Worm (Caenorhabditis elegans): ENCODE data around the gene C25E10.7.

Gene C25E10.7

DNA sequence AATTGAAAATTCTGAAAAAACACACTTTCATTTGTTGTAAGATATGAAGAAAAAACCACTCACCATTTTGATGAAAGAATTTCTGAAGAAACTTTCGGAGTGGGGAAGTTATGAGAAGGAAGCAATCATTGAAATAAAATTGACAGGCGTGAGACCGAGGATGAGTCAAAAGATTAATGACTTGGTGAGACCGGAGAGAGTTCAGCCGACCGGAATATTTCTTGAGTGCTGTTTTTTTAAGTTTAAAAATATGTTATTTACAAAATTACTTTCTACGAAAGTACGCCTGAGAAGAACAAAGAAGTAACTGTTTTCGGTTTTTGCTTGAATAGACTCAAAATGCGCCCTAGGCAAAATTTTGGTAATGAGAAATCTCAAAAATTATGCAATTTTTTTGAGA is 5.3 kb upstream of the C25E10.7 start, which contains the start of gene C25E10.10:
Gene C25E10.10, minus strand, starts transcription at position 101 of the 400 bp plus-strand sequence.
- TF ChIP-seq him-1 (tag; optimal IDR thresholded peaks at IDR 0.05) (no peak), W03F9.2 (tag; optimal IDR thresholded peaks at IDR 0.05) (no peak), dao-5 (tag; optimal IDR thresholded peaks at IDR 0.05) (no peak)

DNA sequence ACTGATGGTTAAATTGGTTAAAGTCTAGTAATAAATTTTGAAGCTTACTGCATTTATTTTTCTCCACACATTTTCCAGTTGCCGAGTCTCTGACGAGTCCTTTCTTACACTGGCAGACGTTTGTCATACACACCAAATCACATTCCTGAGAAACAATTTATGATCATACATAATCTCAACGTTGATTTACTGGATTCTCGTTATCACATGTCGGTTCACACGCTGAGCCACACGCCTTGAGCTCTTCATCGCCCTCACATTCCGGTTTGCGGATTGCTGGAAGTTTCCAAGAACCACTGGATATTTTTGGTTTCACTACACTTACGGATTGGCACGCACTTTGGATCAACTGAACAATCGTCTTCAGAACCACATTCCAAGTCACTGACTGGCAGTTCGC is 4.6 kb upstream of the C25E10.7 start:
- TF ChIP-seq him-1 (tag; optimal IDR thresholded peaks at IDR 0.05) (no peak), W03F9.2 (tag; optimal IDR thresholded peaks at IDR 0.05) (no peak), dao-5 (tag; optimal IDR thresholded peaks at IDR 0.05) (no peak)

DNA sequence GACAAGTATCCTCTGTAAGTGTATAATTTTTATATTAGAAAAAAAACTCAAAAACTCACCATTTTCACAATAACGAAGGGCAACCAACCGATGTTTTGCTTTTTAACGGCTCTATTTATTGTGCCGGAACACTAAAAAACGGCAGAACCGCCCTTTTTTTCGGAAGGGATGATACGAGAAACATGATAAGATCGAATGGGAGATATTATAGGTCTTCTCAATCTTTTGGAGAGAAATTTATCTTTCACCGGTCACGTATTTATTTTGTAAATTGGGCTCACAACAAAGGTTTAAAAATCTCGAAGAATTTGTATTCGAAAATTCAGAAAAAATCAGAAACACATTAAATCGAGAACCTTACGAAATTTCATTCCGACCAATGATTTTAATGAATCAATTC is 3.8 kb upstream of the C25E10.7 start, which contains the start of gene swm-1:
Gene swm-1, minus strand, starts transcription at position 101 of the 400 bp plus-strand sequence.
- no peak for TF ChIP-seq dao-5 (tag; optimal IDR thresholded peaks at IDR 0.05)
- no peak for TF ChIP-seq him-1 (tag; optimal IDR thresholded peaks at IDR 0.05)

DNA sequence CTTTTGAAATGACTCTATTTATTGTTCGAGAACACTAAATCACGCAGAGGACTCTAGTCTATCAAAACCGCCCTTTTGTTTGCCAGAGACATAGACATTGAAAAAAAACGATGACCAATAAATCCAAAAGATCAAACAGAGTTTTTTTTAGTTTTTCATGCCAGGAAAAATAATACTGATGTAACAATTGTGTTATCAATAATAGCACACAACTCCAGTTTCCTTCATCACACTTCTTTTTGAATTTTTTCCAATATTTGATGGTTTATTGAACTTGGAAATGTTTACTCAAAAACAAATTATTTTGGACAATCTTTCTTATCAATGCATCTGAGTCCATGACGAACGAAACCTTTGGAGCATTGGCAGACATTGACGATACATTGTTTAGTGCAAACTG is 3.0 kb upstream of the C25E10.7 start, which contains the start of gene C25E10.8:
Gene C25E10.8, minus strand, starts transcription at position 101 of the 400 bp plus-strand sequence.
- TF ChIP-seq him-1 (tag; optimal IDR thresholded peaks at IDR 0.05) (no peak), W03F9.2 (tag; optimal IDR thresholded peaks at IDR 0.05) (no peak), dao-5 (tag; optimal IDR thresholded peaks at IDR 0.05) (no peak)

DNA sequence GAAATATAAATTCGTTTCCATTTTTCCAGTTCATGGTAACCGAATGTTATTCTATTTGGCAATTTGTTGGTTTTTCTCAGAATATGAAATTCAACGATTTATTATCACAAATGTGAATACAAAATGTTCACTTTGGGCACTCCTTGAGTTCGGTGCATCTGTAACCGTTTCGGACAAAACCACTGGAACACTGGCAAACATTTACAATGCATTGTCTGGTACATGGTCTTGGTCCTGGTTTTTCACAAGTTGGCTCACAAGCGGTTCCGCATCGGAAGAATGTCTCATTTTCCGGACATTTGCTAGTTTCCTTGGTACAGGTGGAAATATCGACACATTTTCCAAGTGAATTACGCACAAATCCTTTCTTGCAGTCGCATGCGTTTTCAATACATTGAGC is 2.2 kb upstream of the C25E10.7 start:
- TF ChIP-seq dao-5 (tag; optimal IDR thresholded peaks at IDR 0.05) (no peak), W03F9.2 (tag; optimal IDR thresholded peaks at IDR 0.05) (no peak), him-1 (tag; optimal IDR thresholded peaks at IDR 0.05) (no peak)

DNA sequence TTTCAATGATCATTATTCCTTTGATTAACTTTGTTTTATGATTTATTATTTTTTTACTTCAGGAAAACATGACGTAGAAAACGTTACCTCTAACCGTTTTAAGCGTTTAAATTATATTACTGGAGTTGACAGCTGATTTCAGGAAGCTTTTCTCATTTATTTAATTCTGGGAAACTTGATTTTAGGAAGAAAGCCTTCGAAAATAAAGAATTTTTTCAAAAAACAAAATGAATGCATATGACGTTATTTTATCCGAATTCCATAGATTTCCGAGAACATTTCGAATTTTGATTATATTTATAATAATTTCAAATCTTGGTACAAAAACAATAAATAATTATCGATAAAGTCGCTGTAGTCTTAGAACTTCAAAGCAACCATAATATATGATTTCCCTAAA is 1.7 kb downstream of the C25E10.7 start:
- TF ChIP-seq dao-5 (tag; optimal IDR thresholded peaks at IDR 0.05) (no peak), W03F9.2 (tag; optimal IDR thresholded peaks at IDR 0.05) (no peak), him-1 (tag; optimal IDR thresholded peaks at IDR 0.05) (no peak)

DNA sequence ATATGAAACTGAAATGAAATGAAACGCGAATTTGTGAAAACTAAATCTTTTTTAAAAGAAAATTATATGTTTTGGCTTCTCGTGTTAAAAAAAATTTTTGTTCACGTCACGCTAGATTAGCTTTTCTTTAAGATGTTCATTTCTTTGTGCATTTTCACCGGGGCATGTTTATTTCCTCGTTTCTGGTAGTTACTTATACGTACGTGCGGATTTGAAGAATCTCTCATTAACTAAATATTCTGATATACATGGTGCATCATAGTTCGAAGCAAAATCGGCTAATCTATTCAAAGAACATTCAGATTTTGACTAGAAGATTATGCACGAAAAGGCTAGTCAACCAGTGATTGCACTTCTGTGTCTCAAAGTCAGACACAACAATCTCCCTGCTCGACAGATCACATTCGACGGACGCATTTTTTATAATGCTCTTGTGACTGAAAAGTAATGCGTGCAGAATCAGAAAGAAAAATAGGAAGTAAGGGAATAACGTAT is 3.4 kb downstream of the C25E10.7 start, which contains the start of gene C25E10.17:
Gene C25E10.17, minus strand, starts transcription at position 51 of the 495 bp plus-strand sequence.
- TF ChIP-seq W03F9.2 (tag; optimal IDR thresholded peaks at IDR 0.05), result no peak
- TF ChIP-seq him-1 (tag; optimal IDR thresholded peaks at IDR 0.05), result no peak
- TF ChIP-seq dao-5 (tag; optimal IDR thresholded peaks at IDR 0.05), result no peak

DNA sequence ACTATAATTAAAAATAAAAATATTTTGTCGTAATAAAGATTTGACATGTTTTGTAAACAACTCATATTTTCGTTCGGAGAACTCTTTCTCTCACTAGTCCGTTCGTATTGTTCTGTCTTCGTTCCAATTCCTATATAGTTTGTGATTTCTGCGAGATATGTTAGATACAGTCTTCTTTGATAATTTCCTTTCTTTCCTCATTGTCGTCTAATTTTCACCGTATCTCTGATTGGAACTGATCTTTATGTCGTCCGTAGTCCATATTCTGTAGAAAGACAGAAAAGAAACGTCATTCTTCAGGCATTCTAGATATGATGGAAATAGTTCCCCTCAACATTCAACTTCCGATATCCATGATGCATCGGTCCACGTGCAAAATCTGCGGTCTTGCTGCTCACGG is 6.1 kb downstream of the C25E10.7 start, which contains the start of gene nhr-30:
Gene nhr-30, plus strand, starts transcription at position 301 of the 400 bp plus-strand sequence.
- TF ChIP-seq him-1 (tag; optimal IDR thresholded peaks at IDR 0.05) (no peak), dao-5 (tag; optimal IDR thresholded peaks at IDR 0.05) (no peak), W03F9.2 (tag; optimal IDR thresholded peaks at IDR 0.05) (no peak)

DNA sequence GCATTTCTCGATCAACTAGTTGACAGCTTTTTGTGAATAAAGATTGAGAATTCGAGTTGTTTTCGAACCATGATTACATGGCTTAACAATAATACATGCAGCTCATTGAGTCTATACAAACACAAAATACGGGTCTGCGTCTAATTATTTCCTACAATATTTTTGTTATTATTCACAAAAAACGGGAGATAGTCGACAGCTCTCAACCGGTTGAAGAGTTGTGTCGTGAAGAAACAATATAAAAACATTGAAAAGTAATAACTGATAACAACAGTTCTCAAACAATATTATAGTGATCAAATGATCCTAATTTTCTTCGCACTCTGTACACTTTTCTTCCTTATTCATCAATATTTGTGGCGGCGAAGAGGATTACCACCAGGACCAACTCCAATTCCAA is 10.0 kb downstream of the C25E10.7 start, which contains the start of gene cyp-33B1:
Gene cyp-33B1, plus strand, starts transcription at position 301 of the 400 bp plus-strand sequence.
- TF ChIP-seq dao-5 (tag; optimal IDR thresholded peaks at IDR 0.05) (no peak), him-1 (tag; optimal IDR thresholded peaks at IDR 0.05) (no peak), W03F9.2 (tag; optimal IDR thresholded peaks at IDR 0.05) (no peak)

DNA sequence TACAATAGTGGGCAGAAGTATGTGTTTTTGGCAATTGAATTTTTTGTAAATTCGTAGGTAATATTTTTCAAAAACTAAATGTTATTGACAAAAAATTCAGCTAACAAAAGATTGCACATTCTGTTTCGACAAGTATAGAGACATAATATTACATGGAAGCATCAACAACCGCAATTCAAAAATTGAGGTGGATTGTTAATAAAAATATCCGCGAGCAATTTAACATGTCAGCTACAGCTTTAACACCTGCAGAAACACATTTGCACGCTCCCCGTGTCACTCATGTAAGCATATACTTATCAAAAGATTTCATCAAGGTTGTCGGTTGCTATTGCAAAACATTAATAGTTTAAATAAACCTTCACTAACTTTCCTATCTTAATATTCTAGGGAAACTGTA is 15.3 kb downstream of the C25E10.7 start, which contains the start of gene srsx-34:
Gene srsx-34, plus strand, starts transcription at position 301 of the 400 bp plus-strand sequence.
- TF ChIP-seq him-1 (tag; optimal IDR thresholded peaks at IDR 0.05) (no peak), W03F9.2 (tag; optimal IDR thresholded peaks at IDR 0.05) (no peak), dao-5 (tag; optimal IDR thresholded peaks at IDR 0.05) (no peak)

DNA sequence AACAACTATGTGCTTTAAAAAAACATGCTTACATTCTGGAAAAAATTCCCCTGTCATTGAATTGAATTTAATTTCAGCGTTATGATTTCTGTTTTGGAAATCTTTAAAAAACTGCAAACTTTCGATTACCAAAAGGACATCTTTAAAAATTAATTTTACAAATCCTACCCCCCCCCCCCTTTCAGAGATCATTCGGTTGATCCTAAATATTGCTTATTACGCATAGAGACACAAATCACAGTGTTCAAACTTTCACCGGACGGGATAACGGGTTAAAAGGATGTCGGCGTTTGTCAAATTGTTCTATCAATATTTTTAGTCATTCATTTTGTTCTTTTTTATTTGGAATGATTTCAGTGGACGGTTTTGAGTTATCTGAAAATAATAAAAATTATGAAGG is 17.7 kb downstream of the C25E10.7 start, which contains the start of gene C25E10.4:
Gene C25E10.4, plus strand, starts transcription at position 301 of the 400 bp plus-strand sequence.
- TF ChIP-seq dao-5 (tag; optimal IDR thresholded peaks at IDR 0.05), result no peak
- TF ChIP-seq W03F9.2 (tag; optimal IDR thresholded peaks at IDR 0.05), result no peak
- no peak for TF ChIP-seq him-1 (tag; optimal IDR thresholded peaks at IDR 0.05)

DNA sequence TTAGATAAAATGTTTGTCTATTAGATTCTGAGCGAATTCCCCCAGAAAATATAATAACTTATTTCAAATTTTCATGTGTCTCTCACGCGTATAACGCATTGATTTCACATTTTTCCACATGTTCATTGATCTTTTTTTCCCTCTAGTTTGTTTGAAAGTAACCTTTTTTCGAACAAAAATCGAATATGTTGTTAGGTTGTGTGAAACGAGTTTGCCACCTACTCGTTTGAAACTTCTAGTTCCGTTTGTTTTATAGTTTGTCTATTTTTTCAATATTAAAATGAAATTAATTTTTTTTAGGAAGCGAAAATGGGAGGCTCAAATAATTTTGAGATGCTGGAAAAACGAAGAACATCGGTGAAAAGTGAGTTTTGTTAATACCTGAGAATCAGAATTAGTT is 20.8 kb downstream of the C25E10.7 start, which contains the start of gene C25E10.5:
Gene C25E10.5, plus strand, starts transcription at position 301 of the 400 bp plus-strand sequence.
- TF ChIP-seq dao-5 (tag; optimal IDR thresholded peaks at IDR 0.05) (no peak), W03F9.2 (tag; optimal IDR thresholded peaks at IDR 0.05) (no peak), him-1 (tag; optimal IDR thresholded peaks at IDR 0.05) (no peak)

DNA sequence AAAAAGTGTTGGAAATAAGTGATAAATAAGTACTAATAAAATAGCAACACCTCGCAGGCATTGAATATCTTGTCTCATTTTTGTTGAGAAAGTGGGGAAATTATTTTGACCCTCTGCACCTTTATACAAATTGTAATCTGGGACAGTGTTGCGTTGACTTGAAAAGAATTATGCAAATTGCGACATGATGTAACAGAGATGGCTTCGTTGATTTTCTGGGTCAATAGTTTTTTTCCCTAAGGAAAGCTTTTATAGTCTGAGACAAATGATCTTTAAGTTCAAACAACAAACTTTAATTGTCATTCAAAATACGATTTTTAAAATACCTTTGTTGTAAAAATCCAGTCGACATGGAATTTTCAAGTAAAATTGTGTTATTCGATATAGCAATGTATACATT is 26.3 kb downstream of the C25E10.7 start, which contains the start of gene bus-1:
Gene bus-1, minus strand, starts transcription at position 101 of the 400 bp plus-strand sequence.
- TF ChIP-seq dao-5 (tag; optimal IDR thresholded peaks at IDR 0.05), result no peak
- no peak for TF ChIP-seq him-1 (tag; optimal IDR thresholded peaks at IDR 0.05)
- no peak for TF ChIP-seq W03F9.2 (tag; optimal IDR thresholded peaks at IDR 0.05)

DNA sequence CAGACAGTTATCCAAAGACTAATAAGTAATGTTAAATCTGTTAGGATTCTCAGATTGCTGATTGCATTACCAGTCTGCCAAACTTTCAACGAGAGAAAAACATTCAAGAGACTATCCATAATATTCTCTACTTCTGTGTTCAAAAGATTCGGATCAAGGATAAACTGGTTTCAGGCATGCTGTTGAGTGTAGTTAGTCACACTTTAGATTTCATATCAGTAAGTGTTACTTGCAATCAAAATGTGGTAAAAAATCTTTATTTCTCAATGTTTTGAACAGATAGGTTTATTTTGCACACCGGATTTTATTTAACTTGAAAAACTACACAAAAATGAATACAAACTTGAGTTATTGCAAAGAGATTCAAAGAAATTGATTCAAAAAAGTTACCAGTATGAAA is 28.9 kb downstream of the C25E10.7 start, which contains the start of gene oac-41:
Gene oac-41, minus strand, starts transcription at position 101 of the 400 bp plus-strand sequence.
- no peak for TF ChIP-seq W03F9.2 (tag; optimal IDR thresholded peaks at IDR 0.05)
- no peak for TF ChIP-seq him-1 (tag; optimal IDR thresholded peaks at IDR 0.05)
- TF ChIP-seq dao-5 (tag; optimal IDR thresholded peaks at IDR 0.05), result no peak
